Worm (Caenorhabditis elegans) whole organism, L1 larva: ENCODE measurements around the gene gldi-7.
A peak's percentile ranks its signal among the peaks of the same experiment; 100 is the strongest.

ENCODE experiments used
- C16A3.4 ChIP-seq: fragments of 150-350 bp; optimal IDR thresholded peaks from 2 replicates; lab custom pipeline; 2014; ENCODE audit warnings: missing biosample characterization, missing genetic modification characterization
- F16B12.6 ChIP-seq: fragments of 150-350 bp; optimal IDR thresholded peaks from 2 replicates; lab custom pipeline; 2014; ENCODE audit warnings: missing biosample characterization, missing genetic modification characterization
- aha-1 ChIP-seq: fragments of 150-350 bp; optimal IDR thresholded peaks from 2 replicates; lab custom pipeline; 2014; ENCODE audit warnings: missing biosample characterization, missing genetic modification characterization
- alr-1 ChIP-seq: fragments of 200-800 bp; sonication (Bioruptor generic); optimal IDR thresholded peaks from 2 replicates; lab custom pipeline; 2018; ENCODE audit warnings: borderline replicate concordance, mild to moderate bottlenecking, missing genetic modification characterization, missing compliant biosample characterization
- ama-1 ChIP-seq: fragments of 150-350 bp; optimal IDR thresholded peaks from 2 replicates; lab custom pipeline; 2014
- blmp-1 ChIP-seq: fragments of 150-350 bp; optimal IDR thresholded peaks from 2 replicates; lab custom pipeline; 2014; ENCODE audit warnings: missing biosample characterization, missing genetic modification characterization
- ceh-82 ChIP-seq, 3 experiments: fragments of 150-350 bp in 1 of 3; sonication (generic microtip) in 2 of 3; optimal IDR thresholded peaks; 2 replicates each; lab custom pipeline; 2014 to 2017; ENCODE audit warnings: missing biosample characterization in 3 of 3, missing genetic modification characterization in 3 of 3
- dpl-1 ChIP-seq, 3 experiments: fragments of 150-350 bp in 2 of 3; sonication (generic microtip) in 1 of 3; optimal IDR thresholded peaks; 2 replicates each; lab custom pipeline; 2014 to 2017; ENCODE audit warnings: missing biosample characterization in 3 of 3, missing genetic modification characterization in 3 of 3, missing genetic modification reagents in 3 of 3
- efl-1 ChIP-seq, 4 experiments: fragments of 150-350 bp; optimal IDR thresholded peaks in 3 of 4; peaks in 1 of 4; 1 replicate in 1 of 4; 2 replicates in 3 of 4; lab custom pipeline; 2014; ENCODE audit warnings: missing biosample characterization in 2 of 4, missing genetic modification characterization in 2 of 4, missing genetic modification reagents in 2 of 4
- efl-3 ChIP-seq: fragments of 200-800 bp; sonication (Bioruptor generic); optimal IDR thresholded peaks from 2 replicates; lab custom pipeline; 2018; ENCODE audit warnings: mild to moderate bottlenecking, missing genetic modification characterization, missing compliant biosample characterization
- egl-13 ChIP-seq: sonication (generic microtip); optimal IDR thresholded peaks from 2 replicates; lab custom pipeline; 2016; ENCODE audit warnings: missing genotype, missing genetic modification reagents, missing genetic modification characterization, missing compliant biosample characterization
- fkh-4 ChIP-seq: sonication (generic microtip); optimal IDR thresholded peaks from 2 replicates; lab custom pipeline; 2016; ENCODE audit warnings: missing compliant biosample characterization, missing genetic modification characterization, borderline replicate concordance
- fos-1 ChIP-seq: fragments of 150-350 bp; optimal IDR thresholded peaks from 2 replicates; lab custom pipeline; 2014; ENCODE audit warnings: missing biosample characterization, missing genetic modification characterization
- hlh-4 ChIP-seq: sonication (generic microtip); optimal IDR thresholded peaks from 2 replicates; lab custom pipeline; 2016; ENCODE audit warnings: mild to moderate bottlenecking, missing genetic modification characterization, missing compliant biosample characterization
- jun-1 ChIP-seq: fragments of 150-350 bp; optimal IDR thresholded peaks from 2 replicates; lab custom pipeline; 2014; ENCODE audit warnings: missing biosample characterization, missing genetic modification reagents, missing genetic modification characterization
- lin-14 ChIP-seq: fragments of 200-800 bp; sonication (Bioruptor generic); optimal IDR thresholded peaks from 2 replicates; lab custom pipeline; 2018; ENCODE audit warnings: mild to moderate bottlenecking, missing genetic modification characterization, moderate library complexity, missing compliant biosample characterization
- lin-15B ChIP-seq: fragments of 150-350 bp; sonication (generic microtip); optimal IDR thresholded peaks from 3 replicates; lab custom pipeline; 2014; ENCODE audit warnings: missing biosample characterization, missing genetic modification characterization
- lin-35 ChIP-seq, 2 experiments: fragments of 150-350 bp; optimal IDR thresholded peaks; 2 replicates each; lab custom pipeline; 2014; ENCODE audit warnings: missing biosample characterization in 2 of 2, missing genetic modification characterization in 2 of 2, missing genetic modification reagents in 2 of 2
- lsy-2 ChIP-seq, 2 experiments: fragments of 150-350 bp; optimal IDR thresholded peaks; 2 replicates each; lab custom pipeline; 2014; ENCODE audit warnings: missing biosample characterization in 2 of 2, missing genetic modification characterization in 2 of 2
- mab-9 ChIP-seq: fragments of 200-800 bp; sonication (Bioruptor generic); IDR thresholded peaks from 2 replicates; pipeline ENCODE4 v1.3.6; 2022; ENCODE audit warnings: missing genetic modification reagents, missing genetic modification characterization, missing compliant biosample characterization
- mep-1 ChIP-seq: fragments of 150-350 bp; optimal IDR thresholded peaks from 2 replicates; lab custom pipeline; 2014; ENCODE audit warnings: missing biosample characterization, missing genetic modification characterization
- nhr-12 ChIP-seq: sonication (generic microtip); optimal IDR thresholded peaks from 2 replicates; lab custom pipeline; 2017; ENCODE audit warnings: missing biosample characterization, missing genetic modification characterization
- nhr-28 ChIP-seq: fragments of 150-350 bp; optimal IDR thresholded peaks from 2 replicates; lab custom pipeline; 2014; ENCODE audit warnings: missing biosample characterization, missing genetic modification characterization
- nhr-71 ChIP-seq: sonication (generic microtip); optimal IDR thresholded peaks from 2 replicates; lab custom pipeline; 2016; ENCODE audit warnings: mild to moderate bottlenecking, missing genetic modification characterization, moderate library complexity, missing compliant biosample characterization
- nhr-77 ChIP-seq: fragments of 150-350 bp; optimal IDR thresholded peaks from 2 replicates; lab custom pipeline; 2014; ENCODE audit warnings: missing biosample characterization, missing genetic modification characterization
- nhr-84 ChIP-seq: sonication (generic microtip); optimal IDR thresholded peaks from 2 replicates; lab custom pipeline; 2017; ENCODE audit warnings: missing biosample characterization, missing genetic modification characterization
- pag-3 ChIP-seq: sonication (generic microtip); optimal IDR thresholded peaks from 2 replicates; lab custom pipeline; 2017; ENCODE audit warnings: missing genetic modification characterization, mild to moderate bottlenecking, missing compliant biosample characterization, antibody characterized with exemption, borderline replicate concordance; ENCODE audit not compliant: insufficient read depth
- skn-1 ChIP-seq: fragments of 150-350 bp; optimal IDR thresholded peaks from 2 replicates; lab custom pipeline; 2014; ENCODE audit warnings: missing biosample characterization, missing genetic modification characterization
- snu-23 ChIP-seq: sonication (generic microtip); optimal IDR thresholded peaks from 2 replicates; lab custom pipeline; 2016; ENCODE audit warnings: missing genetic modification characterization, missing compliant biosample characterization
- swsn-7 ChIP-seq: sonication (generic microtip); optimal IDR thresholded peaks from 2 replicates; lab custom pipeline; 2016; ENCODE audit warnings: missing genetic modification characterization, missing compliant biosample characterization
- unc-30 ChIP-seq: sonication (generic microtip); optimal IDR thresholded peaks from 2 replicates; lab custom pipeline; 2017; ENCODE audit warnings: missing biosample characterization, missing genetic modification characterization
- unc-62 ChIP-seq: fragments of 150-350 bp; optimal IDR thresholded peaks from 2 replicates; lab custom pipeline; 2014; ENCODE audit warnings: missing biosample characterization, missing genetic modification reagents, missing genetic modification characterization
- vab-15 ChIP-seq: sonication (generic microtip); optimal IDR thresholded peaks from 2 replicates; lab custom pipeline; 2017; ENCODE audit warnings: missing genotype, mild to moderate bottlenecking, missing genetic modification characterization, missing compliant biosample characterization
- xbp-1 ChIP-seq: sonication (generic microtip); optimal IDR thresholded peaks from 2 replicates; lab custom pipeline; 2016; ENCODE audit warnings: missing genetic modification characterization, missing compliant biosample characterization
- ztf-4 ChIP-seq: fragments of 150-350 bp; optimal IDR thresholded peaks from 2 replicates; lab custom pipeline; 2014; ENCODE audit warnings: missing biosample characterization, missing genetic modification characterization

Gene gldi-7

DNA sequence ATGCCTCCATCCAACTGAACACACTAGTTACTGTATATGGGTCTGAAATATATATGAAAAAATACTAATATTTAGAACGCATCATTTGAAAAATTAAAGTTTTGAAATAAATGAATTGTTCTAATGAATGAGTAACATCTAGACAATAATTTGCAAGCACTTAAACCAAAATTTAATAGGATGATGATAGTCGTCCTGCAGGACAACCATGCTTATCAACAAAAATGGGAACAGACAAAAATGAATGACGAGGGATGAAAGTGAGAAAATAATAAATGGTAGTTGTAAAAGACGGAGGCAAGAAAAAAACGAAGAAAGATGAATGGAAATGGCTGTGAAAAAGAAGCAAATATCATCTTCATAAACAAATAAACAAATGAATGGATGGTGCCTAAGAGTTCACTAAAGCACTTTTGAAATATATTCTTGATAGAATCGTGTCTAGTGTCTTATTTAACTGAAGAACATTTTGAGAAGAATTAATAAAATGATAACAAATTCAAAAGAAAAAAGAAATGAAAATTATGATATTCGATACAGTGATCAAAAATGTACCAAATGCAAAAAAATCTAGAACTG lies at the start of gene gldi-7:
Gene gldi-7, minus strand, starts transcription at position 42 of the 579 bp plus-strand sequence.
- TF ChIP-seq ztf-4 (tag; lab: Kevin White, UChicago), result no peak
- no peak for TF ChIP-seq unc-62
- no peak for TF ChIP-seq jun-1
- no peak for TF ChIP-seq lin-15B
- TF ChIP-seq mep-1 (tag; lab: Kevin White, UChicago), result no peak
- TF ChIP-seq blmp-1 (tag; lab: Kevin White, UChicago), result peak; percentile 11
- no peak for TF ChIP-seq lsy-2 (tag; optimal IDR thresholded peaks at IDR 0.05; lab: Kevin White, UChicago)
- no peak for TF ChIP-seq hlh-4 (tag; lab: Kevin White, UChicago)
- TF ChIP-seq nhr-28 (tag; lab: Kevin White, UChicago), result no peak
- TF ChIP-seq efl-1 (optimal IDR thresholded peaks at IDR 0.05; lab: Kevin White, UChicago), result no peak
- peak in 1 of 2 experiments; percentile 54 for TF ChIP-seq efl-1 (GFP tag; optimal IDR thresholded peaks at IDR 0.05 in 1 of 2; lab: Kevin White, UChicago)
- TF ChIP-seq nhr-84, result no peak
- TF ChIP-seq, all 84 proteins: peak for 2

DNA sequence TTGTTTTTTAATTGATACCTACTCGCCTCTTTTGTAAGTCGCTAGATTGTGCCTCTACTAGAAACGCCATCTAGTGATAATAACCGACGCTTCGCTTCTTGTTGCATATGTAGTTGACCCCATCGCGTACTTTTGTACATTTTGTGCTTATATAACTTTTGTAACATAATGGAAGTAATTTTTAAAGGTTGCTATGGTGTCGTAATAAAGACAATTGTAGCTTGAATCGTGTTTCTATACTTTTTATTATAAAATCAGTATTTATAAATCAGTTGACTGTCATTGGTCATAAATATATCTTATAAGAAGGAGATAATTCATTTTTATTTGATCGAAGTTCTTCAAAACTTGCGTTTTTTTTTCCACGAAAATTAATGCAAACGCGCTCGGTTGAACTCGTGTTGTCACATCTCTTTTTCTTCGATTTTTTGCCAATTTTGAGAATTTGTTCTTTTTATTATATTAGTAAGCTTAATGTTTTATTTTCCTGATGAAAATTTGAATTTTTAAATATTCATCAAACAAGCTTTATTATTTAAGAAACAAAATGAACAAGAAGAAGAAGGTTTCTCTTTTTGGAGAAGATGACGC lies 46.6 kb upstream of the gldi-7 start, which contains the start of gene F54C9.9:
Gene F54C9.9, plus strand, starts transcription at position 541 of the 591 bp plus-strand sequence.
- peak; percentile 30 for TF ChIP-seq lin-14 (GFP tag; lab: Kevin White, UChicago)
- TF ChIP-seq ceh-82 (tag; optimal IDR thresholded peaks at IDR 0.05; lab: Kevin White, UChicago), result no peak
- TF ChIP-seq snu-23, result peak; percentile 10
- peak; percentile 1 for TF ChIP-seq F16B12.6 (tag; lab: Kevin White, UChicago)
- no peak for TF ChIP-seq nhr-28 (tag; lab: Kevin White, UChicago)
- peak; percentile 21 to 44 (median 26) for TF ChIP-seq dpl-1 (GFP tag; optimal IDR thresholded peaks at IDR 0.05; lab: Kevin White, UChicago)
- no peak for TF ChIP-seq unc-62
- no peak for TF ChIP-seq fkh-4
- TF ChIP-seq mab-9 (GFP tag; lab: Robert Waterston, UW), result no peak
- peak; percentile 5 to 64 for TF ChIP-seq lin-35 (GFP tag; optimal IDR thresholded peaks at IDR 0.05; lab: Kevin White, UChicago)
- no peak for TF ChIP-seq jun-1
- peak; percentile 7 for TF ChIP-seq nhr-71 (tag; lab: Kevin White, UChicago)
- TF ChIP-seq nhr-77 (tag; lab: Kevin White, UChicago), result no peak
- TF ChIP-seq ama-1 (lab: Kevin White, UChicago), result no peak
- TF ChIP-seq C16A3.4 (tag; lab: Kevin White, UChicago), result peak; percentile 33
- peak; percentile 49 for TF ChIP-seq blmp-1 (tag; lab: Kevin White, UChicago)
- TF ChIP-seq efl-1 (optimal IDR thresholded peaks at IDR 0.05; lab: Kevin White, UChicago), result peak; percentile 7 to 32
- peak; percentile 29 to 87 for TF ChIP-seq efl-1 (GFP tag; optimal IDR thresholded peaks at IDR 0.05 in 1 of 2; lab: Kevin White, UChicago)
- peak in 1 of 2 experiments; percentile 66 for TF ChIP-seq lsy-2 (tag; optimal IDR thresholded peaks at IDR 0.05; lab: Kevin White, UChicago)
- TF ChIP-seq mep-1 (tag; lab: Kevin White, UChicago), result no peak

DNA sequence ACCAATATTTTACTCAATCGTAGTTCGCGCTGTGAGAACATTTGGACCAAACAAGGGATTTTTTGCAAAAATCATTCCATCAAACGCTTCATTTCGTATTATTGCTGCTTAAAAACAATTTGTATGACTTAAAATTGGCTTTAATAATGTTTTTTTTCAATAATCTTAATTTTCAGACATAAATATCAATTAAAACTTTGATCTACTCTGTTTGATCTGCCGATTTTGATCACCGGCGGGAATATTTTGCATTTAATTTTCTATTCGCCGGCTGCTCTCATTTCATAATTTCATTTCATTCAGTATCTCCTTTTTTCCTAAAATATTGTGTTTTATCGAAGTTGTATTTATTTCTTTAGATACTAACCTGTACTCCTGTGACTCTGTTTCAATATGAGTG lies 44.2 kb upstream of the gldi-7 start, which contains the start of gene puf-5:
Gene puf-5, plus strand, starts transcription at position 358 of the 400 bp plus-strand sequence.
- TF ChIP-seq vab-15 (tag; lab: Kevin White, UChicago) (no peak), pag-3 (tag; lab: Kevin White, UChicago) (no peak), swsn-7 (no peak), skn-1 (no peak), lin-14 (GFP tag; lab: Kevin White, UChicago) (no peak), alr-1 (tag; lab: Kevin White, UChicago) (no peak)

DNA sequence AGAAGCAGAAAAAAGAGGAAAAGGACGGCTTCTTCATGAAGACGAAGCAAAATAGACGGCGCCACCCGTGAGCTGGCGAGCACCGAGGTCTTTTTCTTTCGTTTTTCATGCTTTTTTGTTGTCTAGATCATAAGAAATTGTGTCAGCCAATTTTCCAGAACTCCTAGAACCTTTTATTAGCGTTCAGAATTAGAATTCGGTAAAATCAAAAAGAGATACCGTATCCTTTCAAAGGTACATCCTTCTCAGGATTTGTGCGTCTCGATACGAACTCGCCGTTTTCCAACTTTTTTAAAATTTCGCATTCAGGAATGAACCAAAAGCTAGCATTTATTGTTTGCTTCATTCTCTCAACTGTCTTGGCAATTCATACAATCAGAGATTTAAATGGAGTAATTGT lies 42.0 kb upstream of the gldi-7 start, which contains the start of gene F54C9.7:
Gene F54C9.7, plus strand, starts transcription at position 301 of the 400 bp plus-strand sequence.
- TF ChIP-seq xbp-1 (tag; lab: Kevin White, UChicago) (no peak), fos-1 (tag; lab: Kevin White, UChicago) (no peak), egl-13 (tag; lab: Kevin White, UChicago) (no peak), nhr-12 (tag; lab: Kevin White, UChicago) (no peak), unc-30 (no peak), aha-1 (tag; lab: Kevin White, UChicago) (no peak), pag-3 (tag; lab: Kevin White, UChicago) (no peak), efl-3 (GFP tag; lab: Kevin White, UChicago) (no peak)
